Worm (Caenorhabditis elegans) whole organism, late embryonic: Measurements from ENCODE around the gene aat-6.

Source experiments
- F13H6.1 ChIP-seq: sonication (generic microtip); optimal IDR thresholded peaks from 2 replicates; lab custom pipeline; 2016; ENCODE audit warnings: missing genetic modification characterization, missing compliant biosample characterization
- ama-1 ChIP-seq: fragments of 150-350 bp; optimal IDR thresholded peaks from 2 replicates; lab custom pipeline; 2014
- ceh-18 ChIP-seq: sonication (generic microtip); optimal IDR thresholded peaks from 2 replicates; lab custom pipeline; 2016; ENCODE audit warnings: missing genetic modification characterization, missing compliant biosample characterization
- ceh-2 ChIP-seq: sonication (generic microtip); optimal IDR thresholded peaks from 2 replicates; lab custom pipeline; 2016; ENCODE audit warnings: missing genotype, missing genetic modification characterization, missing compliant biosample characterization
- ceh-30 ChIP-seq: fragments of 150-350 bp; optimal IDR thresholded peaks from 2 replicates; lab custom pipeline; 2014; ENCODE audit warnings: missing biosample characterization, missing genetic modification characterization
- elt-2 ChIP-seq: sonication (generic microtip); optimal IDR thresholded peaks from 2 replicates; lab custom pipeline; 2016; ENCODE audit warnings: missing genetic modification reagents, missing genetic modification characterization, missing compliant biosample characterization
- hlh-13 ChIP-seq: fragments of 200-800 bp; sonication (Bioruptor generic); optimal IDR thresholded peaks from 2 replicates; lab custom pipeline; 2018; ENCODE audit warnings: mild to moderate bottlenecking, missing genetic modification characterization, missing compliant biosample characterization
- nfya-1 ChIP-seq: sonication (generic microtip); optimal IDR thresholded peaks from 2 replicates; lab custom pipeline; 2017; ENCODE audit warnings: missing genetic modification characterization, mild to moderate bottlenecking, missing compliant biosample characterization, antibody characterized with exemption, moderate library complexity
- nhr-11 ChIP-seq: fragments of 150-350 bp; optimal IDR thresholded peaks from 2 replicates; lab custom pipeline; 2014; ENCODE audit warnings: missing biosample characterization, missing genetic modification characterization
- pqm-1 ChIP-seq: sonication (generic microtip); optimal IDR thresholded peaks from 2 replicates; lab custom pipeline; 2016; ENCODE audit warnings: missing genetic modification characterization, missing compliant biosample characterization
- unc-3 ChIP-seq, 2 experiments: fragments of 200-800 bp in 1 of 2; sonication (Bioruptor generic) in 1 of 2; sonication (generic microtip) in 1 of 2; conservative IDR thresholded peaks in 1 of 2; optimal IDR thresholded peaks in 1 of 2; 2 replicates each; pipeline versions ENCODE4 v1.3.6 to Lab custom; 2016 to 2022; ENCODE audit warnings: missing compliant biosample characterization in 2 of 2, missing genetic modification characterization in 2 of 2, missing genetic modification reagents in 1 of 2

DNA sequence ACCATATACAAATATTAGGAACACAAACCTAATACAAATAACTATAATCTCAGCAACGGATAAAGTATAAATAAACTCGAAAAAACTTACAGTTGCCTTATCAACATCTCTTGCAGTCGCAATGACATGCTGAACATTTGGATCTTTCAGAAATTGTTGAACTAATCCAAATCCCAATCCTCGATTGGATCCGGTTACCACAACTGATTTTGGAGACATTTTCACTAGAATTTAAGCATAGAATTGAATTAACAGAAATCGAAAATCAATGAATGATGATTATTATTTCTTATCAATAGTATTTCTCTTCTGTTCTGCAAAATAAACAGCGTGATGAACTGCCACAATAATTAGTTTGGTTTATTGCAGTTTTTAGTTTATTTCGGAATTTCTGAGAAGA is 49.8 kb upstream of the aat-6 start, which contains the start of the genes C55A6.11 and C55A6.7:
- TF ChIP-seq elt-2 (tag; lab: Kevin White, UChicago) (no peak), unc-3 (GFP tag; conservative IDR thresholded peaks at IDR 0.05; lab: Robert Waterston, UW) (no peak), unc-3 (tag; optimal IDR thresholded peaks at IDR 0.05; lab: Kevin White, UChicago) (no peak), ceh-2 (no peak), ceh-18 (tag; lab: Kevin White, UChicago) (no peak), nhr-11 (tag; lab: Kevin White, UChicago) (no peak), hlh-13 (no peak), nfya-1 (tag; lab: Kevin White, UChicago) (no peak), pqm-1 (tag; lab: Kevin White, UChicago) (no peak), ama-1 (lab: Kevin White, UChicago) (no peak), ceh-30 (tag; lab: Kevin White, UChicago) (no peak), F13H6.1 (tag; lab: Kevin White, UChicago) (no peak)
